Worm (Caenorhabditis elegans) whole organism, late embryonic: ENCODE data around the gene D1005.10.

Experiments
- C38D4.7 ChIP-seq: fragments of 200-800 bp; sonication (Bioruptor generic); optimal IDR thresholded peaks from 2 replicates; lab custom pipeline; 2018; ENCODE audit warnings: mild to moderate bottlenecking, missing genetic modification characterization, moderate library complexity, missing compliant biosample characterization
- F13H6.1 ChIP-seq: sonication (generic microtip); optimal IDR thresholded peaks from 2 replicates; lab custom pipeline; 2016; ENCODE audit warnings: missing genetic modification characterization, missing compliant biosample characterization
- T23F11.4 ChIP-seq: fragments of 200-800 bp; sonication (Bioruptor generic); optimal IDR thresholded peaks from 2 replicates; lab custom pipeline; 2018; ENCODE audit warnings: mild to moderate bottlenecking, missing genetic modification characterization, missing compliant biosample characterization
- Y22D7AL.16 ChIP-seq: sonication (generic microtip); optimal IDR thresholded peaks from 2 replicates; lab custom pipeline; 2016; ENCODE audit warnings: missing genetic modification characterization, missing compliant biosample characterization
- ahr-1 ChIP-seq: sonication (generic microtip); optimal IDR thresholded peaks from 2 replicates; lab custom pipeline; 2016; ENCODE audit warnings: missing genetic modification characterization, missing compliant biosample characterization
- ama-1 ChIP-seq: fragments of 150-350 bp; optimal IDR thresholded peaks from 2 replicates; lab custom pipeline; 2014
- ceh-14 ChIP-seq: sonication (generic microtip); optimal IDR thresholded peaks from 2 replicates; lab custom pipeline; 2016; ENCODE audit warnings: missing genotype, missing genetic modification characterization, missing compliant biosample characterization
- ceh-19 ChIP-seq: fragments of 200-800 bp; sonication (Bioruptor generic); optimal IDR thresholded peaks from 2 replicates; lab custom pipeline; 2018; ENCODE audit warnings: mild to moderate bottlenecking, missing genetic modification characterization, missing compliant biosample characterization
- ceh-2 ChIP-seq: sonication (generic microtip); optimal IDR thresholded peaks from 2 replicates; lab custom pipeline; 2016; ENCODE audit warnings: missing genotype, missing genetic modification characterization, missing compliant biosample characterization
- ceh-22 ChIP-seq: sonication (generic microtip); optimal IDR thresholded peaks from 2 replicates; lab custom pipeline; 2017; ENCODE audit warnings: missing biosample characterization, missing genetic modification characterization
- ceh-30 ChIP-seq: fragments of 150-350 bp; optimal IDR thresholded peaks from 2 replicates; lab custom pipeline; 2014; ENCODE audit warnings: missing biosample characterization, missing genetic modification characterization
- ceh-31 ChIP-seq: sonication (generic microtip); optimal IDR thresholded peaks from 2 replicates; lab custom pipeline; 2016; ENCODE audit warnings: missing genetic modification characterization, missing compliant biosample characterization
- ceh-6 ChIP-seq: fragments of 200-800 bp; sonication (Bioruptor generic); optimal IDR thresholded peaks from 2 replicates; lab custom pipeline; 2018; ENCODE audit warnings: mild to moderate bottlenecking, missing genetic modification characterization, missing compliant biosample characterization
- che-1 ChIP-seq: sonication (generic microtip); optimal IDR thresholded peaks from 2 replicates; lab custom pipeline; 2016; ENCODE audit warnings: mild to moderate bottlenecking, missing genetic modification characterization, missing compliant biosample characterization
- dmd-4 ChIP-seq: sonication (generic microtip); optimal IDR thresholded peaks from 2 replicates; lab custom pipeline; 2016; ENCODE audit warnings: borderline replicate concordance, missing genetic modification characterization, missing compliant biosample characterization
- fax-1 ChIP-seq: sonication (generic microtip); optimal IDR thresholded peaks from 2 replicates; lab custom pipeline; 2016; ENCODE audit warnings: missing genotype, missing genetic modification characterization, missing compliant biosample characterization
- fkh-10 ChIP-seq: fragments of 150-350 bp; optimal IDR thresholded peaks from 2 replicates; lab custom pipeline; 2014; ENCODE audit warnings: missing biosample characterization, missing genetic modification reagents, missing genetic modification characterization
- hlh-15 ChIP-seq: sonication (generic microtip); optimal IDR thresholded peaks from 2 replicates; lab custom pipeline; 2016; ENCODE audit warnings: missing genetic modification characterization, missing compliant biosample characterization
- hlh-30 ChIP-seq: sonication (generic microtip); optimal IDR thresholded peaks from 2 replicates; lab custom pipeline; 2017; ENCODE audit warnings: antibody characterized with exemption, missing genetic modification characterization, missing compliant biosample characterization; ENCODE audit not compliant: insufficient read depth
- lim-6 ChIP-seq: sonication (generic microtip); optimal IDR thresholded peaks from 2 replicates; lab custom pipeline; 2016; ENCODE audit warnings: missing genetic modification characterization, missing compliant biosample characterization
- madf-2 ChIP-seq: sonication (generic microtip); optimal IDR thresholded peaks from 2 replicates; lab custom pipeline; 2017; ENCODE audit warnings: missing genetic modification characterization, missing compliant biosample characterization
- nhr-11 ChIP-seq: fragments of 150-350 bp; optimal IDR thresholded peaks from 2 replicates; lab custom pipeline; 2014; ENCODE audit warnings: missing biosample characterization, missing genetic modification characterization
- nhr-232 ChIP-seq: sonication (generic microtip); optimal IDR thresholded peaks from 2 replicates; lab custom pipeline; 2016; ENCODE audit warnings: missing genetic modification characterization, missing compliant biosample characterization
- odd-2 ChIP-seq: sonication (generic microtip); optimal IDR thresholded peaks from 2 replicates; lab custom pipeline; 2017; ENCODE audit warnings: antibody characterized with exemption, mild to moderate bottlenecking, missing genetic modification characterization, missing compliant biosample characterization
- pag-3 ChIP-seq: sonication (generic microtip); optimal IDR thresholded peaks from 2 replicates; lab custom pipeline; 2016; ENCODE audit warnings: missing compliant biosample characterization, missing genetic modification characterization, borderline replicate concordance
- pat-9 ChIP-seq: fragments of 200-800 bp; sonication (Bioruptor generic); optimal IDR thresholded peaks from 2 replicates; lab custom pipeline; 2018; ENCODE audit warnings: mild to moderate bottlenecking, missing genetic modification characterization, moderate library complexity, missing compliant biosample characterization
- pha-4 ChIP-seq: fragments of 150-350 bp; optimal IDR thresholded peaks from 2 replicates; lab custom pipeline; 2018; ENCODE audit warnings: missing biosample characterization, missing genetic modification reagents, missing genetic modification characterization
- pqm-1 ChIP-seq: sonication (generic microtip); optimal IDR thresholded peaks from 2 replicates; lab custom pipeline; 2016; ENCODE audit warnings: missing genetic modification characterization, missing compliant biosample characterization
- pros-1 ChIP-seq: fragments of 150-350 bp; optimal IDR thresholded peaks from 2 replicates; lab custom pipeline; 2014; ENCODE audit warnings: missing biosample characterization, missing genetic modification reagents, missing genetic modification characterization
- ref-2 ChIP-seq: sonication (generic microtip); optimal IDR thresholded peaks from 2 replicates; lab custom pipeline; 2016; ENCODE audit warnings: missing genetic modification characterization, missing compliant biosample characterization
- rnt-1 ChIP-seq: sonication (generic microtip); optimal IDR thresholded peaks from 2 replicates; lab custom pipeline; 2016; ENCODE audit warnings: missing genetic modification characterization, missing compliant biosample characterization
- sdc-2 ChIP-seq: sonication (generic microtip); optimal IDR thresholded peaks from 2 replicates; lab custom pipeline; 2016; ENCODE audit warnings: missing genotype, missing genetic modification characterization, missing compliant biosample characterization
- sox-4 ChIP-seq: sonication (generic microtip); optimal IDR thresholded peaks from 2 replicates; lab custom pipeline; 2017; ENCODE audit warnings: mild to moderate bottlenecking, missing genetic modification characterization, inconsistent platforms, missing compliant biosample characterization
- syd-9 ChIP-seq: sonication (generic microtip); optimal IDR thresholded peaks from 2 replicates; lab custom pipeline; 2016; ENCODE audit warnings: mild to moderate bottlenecking, missing genetic modification characterization, moderate library complexity, missing compliant biosample characterization
- tbx-7 ChIP-seq: sonication (generic microtip); optimal IDR thresholded peaks from 2 replicates; lab custom pipeline; 2016; ENCODE audit warnings: missing genotype, missing genetic modification characterization, missing compliant biosample characterization
- unc-86 ChIP-seq: sonication (generic microtip); optimal IDR thresholded peaks from 2 replicates; lab custom pipeline; 2016; ENCODE audit warnings: missing genetic modification characterization, missing compliant biosample characterization
- ztf-16 ChIP-seq: sonication (generic microtip); optimal IDR thresholded peaks from 2 replicates; lab custom pipeline; 2017; ENCODE audit warnings: missing genetic modification characterization, missing compliant biosample characterization

The D1005.10 gene

DNA sequence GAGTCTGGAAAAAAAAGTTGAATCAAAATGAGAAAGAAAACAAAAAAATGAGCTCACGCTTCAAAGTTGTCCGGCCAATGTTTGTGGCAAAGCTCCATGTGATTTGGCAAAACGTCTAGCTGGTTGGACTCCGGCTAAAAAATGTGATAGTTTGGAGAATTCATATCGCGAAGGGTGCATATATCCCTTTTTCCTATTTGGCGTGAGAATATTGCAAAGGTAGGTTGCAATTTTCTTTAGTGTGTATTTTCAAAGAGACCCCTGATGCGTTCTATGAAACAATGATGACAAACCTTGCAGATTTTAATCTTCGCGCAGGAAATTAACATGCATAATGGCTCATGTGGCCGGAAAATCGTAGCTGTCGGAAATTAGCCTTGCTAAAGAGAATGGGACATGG lies 6.2 kb upstream of the D1005.10 start:
- TF ChIP-seq C38D4.7 (GFP tag; lab: Kevin White, UChicago) (no peak), sdc-2 (tag; lab: Kevin White, UChicago) (peak; percentile 95)

DNA sequence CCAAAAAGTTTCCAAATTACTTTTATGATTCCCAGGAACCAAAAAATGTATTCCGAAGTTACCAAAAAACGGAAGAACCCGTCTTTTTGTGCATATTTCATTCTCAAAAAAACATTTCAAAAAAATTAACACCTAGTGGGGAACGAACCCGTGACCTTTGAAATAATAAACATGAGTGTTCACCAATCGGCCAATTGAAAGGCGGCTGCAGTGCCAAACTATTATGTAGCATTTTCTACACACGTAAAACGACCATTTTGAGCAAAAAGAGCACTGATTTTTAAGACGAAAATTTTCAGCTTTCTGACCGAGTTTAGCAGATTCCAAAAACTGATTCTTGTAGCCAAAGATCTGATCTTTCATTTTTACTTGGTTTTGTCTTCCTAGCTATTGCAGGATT lies 5.1 kb upstream of the D1005.10 start:
- no peak for TF ChIP-seq lim-6 (tag; lab: Kevin White, UChicago)
- no peak for TF ChIP-seq nhr-232 (tag; lab: Kevin White, UChicago)
- no peak for TF ChIP-seq hlh-15 (tag; lab: Kevin White, UChicago)
- TF ChIP-seq T23F11.4: no peak
- no peak for TF ChIP-seq ceh-30
- no peak for TF ChIP-seq sox-4
- TF ChIP-seq odd-2 (tag; lab: Kevin White, UChicago): no peak
- TF ChIP-seq ceh-2: no peak
- TF ChIP-seq dmd-4 (tag; lab: Kevin White, UChicago): no peak
- no peak for TF ChIP-seq syd-9 (tag; lab: Kevin White, UChicago)
- no peak for TF ChIP-seq pag-3 (tag; lab: Kevin White, UChicago)
- TF ChIP-seq ceh-31 (tag; lab: Kevin White, UChicago): no peak
- TF ChIP-seq hlh-30 (tag; lab: Kevin White, UChicago): no peak
- TF ChIP-seq F13H6.1 (tag; lab: Kevin White, UChicago): no peak
- TF ChIP-seq ref-2 (tag; lab: Kevin White, UChicago): no peak
- TF ChIP-seq pha-4 (tag; lab: Kevin White, UChicago): no peak

DNA sequence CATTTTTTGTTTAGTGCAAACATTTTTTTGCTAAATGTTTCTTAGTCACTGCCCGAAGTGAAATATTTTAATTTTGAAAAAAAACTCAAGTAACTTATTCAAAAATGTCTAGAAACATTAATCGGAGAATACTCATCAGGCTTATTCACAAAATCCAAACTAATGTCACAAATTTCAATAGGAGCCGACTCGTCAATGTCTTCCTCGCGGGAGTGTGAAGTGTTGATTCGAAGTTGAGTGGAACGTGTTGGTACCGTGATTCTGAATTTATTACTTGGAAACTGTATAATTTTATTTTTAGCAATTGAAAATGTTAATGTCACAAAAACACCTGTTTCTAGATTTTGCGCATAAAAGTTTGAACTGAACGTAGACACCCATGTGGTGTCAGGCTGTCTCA lies 3.6 kb upstream of the D1005.10 start:
- TF ChIP-seq sox-4 (no peak), ceh-19 (GFP tag; lab: Kevin White, UChicago) (no peak), nhr-232 (tag; lab: Kevin White, UChicago) (no peak), nhr-11 (tag; lab: Kevin White, UChicago) (no peak), tbx-7 (tag; lab: Kevin White, UChicago) (no peak), pag-3 (tag; lab: Kevin White, UChicago) (no peak), fkh-10 (GFP tag; lab: Kevin White, UChicago) (no peak), ref-2 (tag; lab: Kevin White, UChicago) (no peak), che-1 (tag; lab: Kevin White, UChicago) (no peak), hlh-15 (tag; lab: Kevin White, UChicago) (no peak), pat-9 (tag; lab: Kevin White, UChicago) (no peak), ceh-14 (tag; lab: Kevin White, UChicago) (no peak), unc-86 (tag; lab: Kevin White, UChicago) (no peak), F13H6.1 (tag; lab: Kevin White, UChicago) (no peak), sdc-2 (tag; lab: Kevin White, UChicago) (no peak), pqm-1 (tag; lab: Kevin White, UChicago) (no peak)

DNA sequence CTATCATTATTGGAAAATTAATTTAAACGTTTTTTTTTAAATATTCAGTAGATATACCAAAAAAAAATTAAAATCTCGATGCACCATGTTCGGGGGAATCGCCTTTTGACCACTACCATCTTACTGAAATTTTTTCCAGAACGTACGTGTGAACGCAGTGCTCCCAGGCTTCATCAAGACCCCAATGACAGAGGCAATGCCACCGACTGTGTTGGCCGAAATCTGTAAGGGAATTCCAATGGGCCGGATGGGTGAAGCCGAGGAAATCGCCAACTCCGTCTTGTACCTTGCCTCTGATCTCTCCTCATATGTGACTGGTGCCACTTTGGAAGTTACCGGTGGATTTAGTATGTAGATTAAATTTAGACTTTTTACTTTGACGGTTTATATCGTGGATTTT lies 2.8 kb upstream of the D1005.10 start:
- TF ChIP-seq odd-2 (tag; lab: Kevin White, UChicago): no peak
- no peak for TF ChIP-seq rnt-1
- TF ChIP-seq ceh-6 (GFP tag; lab: Kevin White, UChicago): no peak
- TF ChIP-seq ceh-31 (tag; lab: Kevin White, UChicago): no peak
- TF ChIP-seq ceh-14 (tag; lab: Kevin White, UChicago): no peak
- TF ChIP-seq ceh-19 (GFP tag; lab: Kevin White, UChicago): no peak
- no peak for TF ChIP-seq ztf-16 (tag; lab: Kevin White, UChicago)
- TF ChIP-seq pqm-1 (tag; lab: Kevin White, UChicago): no peak
- no peak for TF ChIP-seq ceh-22 (tag; lab: Kevin White, UChicago)
- no peak for TF ChIP-seq madf-2 (tag; lab: Kevin White, UChicago)
- no peak for TF ChIP-seq fax-1 (tag; lab: Kevin White, UChicago)
- no peak for TF ChIP-seq pros-1 (tag; lab: Kevin White, UChicago)
- TF ChIP-seq hlh-30 (tag; lab: Kevin White, UChicago): no peak
- TF ChIP-seq pha-4 (tag; lab: Kevin White, UChicago): no peak
- no peak for TF ChIP-seq ahr-1
- TF ChIP-seq che-1 (tag; lab: Kevin White, UChicago): no peak
- TF ChIP-seq ama-1 (lab: Kevin White, UChicago): no peak
- TF ChIP-seq Y22D7AL.16 (tag; lab: Kevin White, UChicago): no peak
